Worm (Caenorhabditis elegans): ENCODE measurements around the gene zfp-2.

The zfp-2 gene

DNA sequence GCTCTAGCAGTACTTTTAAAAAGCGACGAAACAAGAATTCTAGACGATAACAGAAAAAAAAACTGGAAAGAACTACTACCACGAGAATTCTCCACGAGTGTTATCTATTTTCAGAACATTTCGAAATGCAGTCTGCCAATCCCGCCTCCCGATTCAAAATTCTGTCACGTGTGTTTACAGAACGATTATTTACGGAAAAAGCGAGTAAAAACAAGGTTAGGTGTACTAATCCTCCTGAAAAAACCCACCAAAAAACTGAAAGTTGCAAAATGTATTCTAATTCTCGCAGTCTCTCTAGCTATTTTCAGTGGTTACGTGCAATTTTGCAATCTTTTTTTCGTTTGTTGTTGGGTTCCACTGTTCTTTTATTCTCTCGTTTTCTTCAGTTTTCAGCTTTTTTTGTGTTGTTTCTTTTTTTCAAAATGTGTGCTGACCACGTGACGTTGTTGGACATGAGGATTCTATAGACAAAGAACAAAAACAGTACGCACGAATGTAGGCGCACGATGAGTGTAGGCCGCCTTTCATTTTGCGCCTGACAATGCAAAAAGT is 49.1 kb downstream of the zfp-2 start:
- TF ChIP-seq efl-1 (optimal IDR thresholded peaks at IDR 0.05) (no peak), efl-1 (GFP tag; optimal IDR thresholded peaks at IDR 0.05 in 1 of 2) (peak in 1 of 2 experiments; percentile 42), sptf-1 (tag; optimal IDR thresholded peaks at IDR 0.05) (no peak), lin-35 (GFP tag; optimal IDR thresholded peaks at IDR 0.05) (peak in 1 of 2 experiments; percentile 44)

DNA sequence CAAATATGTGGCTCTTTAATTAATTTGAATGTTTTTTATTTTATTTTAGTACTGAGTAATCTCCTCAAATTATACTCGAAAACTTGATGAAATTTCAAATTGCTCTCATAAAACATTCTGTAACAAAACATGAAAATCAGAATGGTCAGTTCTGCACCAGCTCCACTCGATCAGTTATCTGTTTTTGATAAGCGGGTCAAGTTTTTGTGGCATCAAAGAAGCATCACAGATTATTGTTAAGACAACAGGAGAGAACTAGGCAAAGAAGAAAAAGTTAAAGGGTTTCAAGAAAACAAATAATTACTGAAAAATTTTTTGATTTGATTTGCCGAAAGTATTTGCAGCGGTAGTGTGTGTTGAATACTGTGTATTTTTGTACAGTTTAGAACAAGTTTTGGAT is 49.7 kb downstream of the zfp-2 start:
- no peak for TF ChIP-seq tlp-1 (tag; optimal IDR thresholded peaks at IDR 0.05)
- peak; percentile 62 for TF ChIP-seq nhr-19 (GFP tag; conservative IDR thresholded peaks at IDR 0.05)
- no peak for TF ChIP-seq zag-1 (tag; optimal IDR thresholded peaks at IDR 0.05)
- no peak for TF ChIP-seq hlh-17 (GFP tag; optimal IDR thresholded peaks at IDR 0.05; ENCODE audit: borderline replicate concordance)
- no peak for TF ChIP-seq irx-1 (tag; optimal IDR thresholded peaks at IDR 0.05)
- peak in 1 of 2 experiments; percentile 3 for TF ChIP-seq lin-35 (GFP tag; optimal IDR thresholded peaks at IDR 0.05)
- peak; percentile 63 for TF ChIP-seq elt-2 (tag; optimal IDR thresholded peaks at IDR 0.05)
- no peak for TF ChIP-seq ztf-11 (tag; optimal IDR thresholded peaks at IDR 0.05)
- TF ChIP-seq C34B4.2 (tag; optimal IDR thresholded peaks at IDR 0.05) = no peak
- no peak for TF ChIP-seq efl-1 (optimal IDR thresholded peaks at IDR 0.05)
- no peak for TF ChIP-seq efl-1 (GFP tag; optimal IDR thresholded peaks at IDR 0.05 in 1 of 2)
- no peak for TF ChIP-seq sptf-1 (tag; optimal IDR thresholded peaks at IDR 0.05)
- no peak for TF ChIP-seq unc-130 (tag; optimal IDR thresholded peaks at IDR 0.05)

Data from whole organism, L1 larva.